Worm (Caenorhabditis elegans) whole organism, late embryonic: Measurements from ENCODE around the gene clec-238.
A peak's percentile ranks its signal among the peaks of the same experiment; 100 is the strongest.

ENCODE experiments used
- C38D4.7 ChIP-seq: fragments of 200-800 bp; sonication (Bioruptor generic); optimal IDR thresholded peaks from 2 replicates; lab custom pipeline; 2018; ENCODE audit warnings: mild to moderate bottlenecking, missing genetic modification characterization, moderate library complexity, missing compliant biosample characterization
- F13H6.1 ChIP-seq: sonication (generic microtip); optimal IDR thresholded peaks from 2 replicates; lab custom pipeline; 2016; ENCODE audit warnings: missing genetic modification characterization, missing compliant biosample characterization
- K02D7.2 ChIP-seq: sonication (generic microtip); optimal IDR thresholded peaks from 2 replicates; lab custom pipeline; 2017; ENCODE audit warnings: mild to moderate bottlenecking, missing genetic modification characterization, missing compliant biosample characterization
- T23F11.4 ChIP-seq: fragments of 200-800 bp; sonication (Bioruptor generic); optimal IDR thresholded peaks from 2 replicates; lab custom pipeline; 2018; ENCODE audit warnings: mild to moderate bottlenecking, missing genetic modification characterization, missing compliant biosample characterization
- Y22D7AL.16 ChIP-seq: sonication (generic microtip); optimal IDR thresholded peaks from 2 replicates; lab custom pipeline; 2016; ENCODE audit warnings: missing genetic modification characterization, missing compliant biosample characterization
- ceh-22 ChIP-seq: sonication (generic microtip); optimal IDR thresholded peaks from 2 replicates; lab custom pipeline; 2017; ENCODE audit warnings: missing biosample characterization, missing genetic modification characterization
- ceh-24 ChIP-seq: sonication (generic microtip); optimal IDR thresholded peaks from 2 replicates; lab custom pipeline; 2016; ENCODE audit warnings: mild to moderate bottlenecking, missing genetic modification characterization, missing compliant biosample characterization
- ceh-31 ChIP-seq: sonication (generic microtip); optimal IDR thresholded peaks from 2 replicates; lab custom pipeline; 2016; ENCODE audit warnings: missing genetic modification characterization, missing compliant biosample characterization
- ceh-34 ChIP-seq: sonication (generic microtip); optimal IDR thresholded peaks from 2 replicates; lab custom pipeline; 2016; ENCODE audit warnings: mild to moderate bottlenecking, missing genetic modification characterization, missing compliant biosample characterization
- ceh-48 ChIP-seq: sonication (generic microtip); optimal IDR thresholded peaks from 2 replicates; lab custom pipeline; 2016; ENCODE audit warnings: missing genetic modification characterization, inconsistent platforms, missing compliant biosample characterization
- ceh-9 ChIP-seq: sonication (generic microtip); optimal IDR thresholded peaks from 2 replicates; lab custom pipeline; 2016; ENCODE audit warnings: mild to moderate bottlenecking, missing genetic modification characterization, inconsistent platforms, missing compliant biosample characterization
- che-1 ChIP-seq: sonication (generic microtip); optimal IDR thresholded peaks from 2 replicates; lab custom pipeline; 2016; ENCODE audit warnings: mild to moderate bottlenecking, missing genetic modification characterization, missing compliant biosample characterization
- dmd-4 ChIP-seq: sonication (generic microtip); optimal IDR thresholded peaks from 2 replicates; lab custom pipeline; 2016; ENCODE audit warnings: borderline replicate concordance, missing genetic modification characterization, missing compliant biosample characterization
- dve-1 ChIP-seq: sonication (generic microtip); optimal IDR thresholded peaks from 2 replicates; lab custom pipeline; 2017; ENCODE audit warnings: antibody characterized with exemption, mild to moderate bottlenecking, missing genetic modification characterization, missing compliant biosample characterization
- elt-2 ChIP-seq: sonication (generic microtip); optimal IDR thresholded peaks from 2 replicates; lab custom pipeline; 2016; ENCODE audit warnings: missing genetic modification reagents, missing genetic modification characterization, missing compliant biosample characterization
- ets-4 ChIP-seq: sonication (generic microtip); optimal IDR thresholded peaks from 2 replicates; lab custom pipeline; 2016; ENCODE audit warnings: missing genetic modification characterization, missing compliant biosample characterization
- eyg-1 ChIP-seq: sonication (generic microtip); optimal IDR thresholded peaks from 2 replicates; lab custom pipeline; 2016; ENCODE audit warnings: missing genotype, missing genetic modification characterization, missing compliant biosample characterization
- fax-1 ChIP-seq: sonication (generic microtip); optimal IDR thresholded peaks from 2 replicates; lab custom pipeline; 2016; ENCODE audit warnings: missing genotype, missing genetic modification characterization, missing compliant biosample characterization
- fkh-10 ChIP-seq: fragments of 150-350 bp; optimal IDR thresholded peaks from 2 replicates; lab custom pipeline; 2014; ENCODE audit warnings: missing biosample characterization, missing genetic modification reagents, missing genetic modification characterization
- fkh-6 ChIP-seq: sonication (generic microtip); optimal IDR thresholded peaks from 2 replicates; lab custom pipeline; 2016; ENCODE audit warnings: missing genetic modification characterization, missing compliant biosample characterization
- gmeb-2 ChIP-seq: sonication (generic microtip); optimal IDR thresholded peaks from 2 replicates; lab custom pipeline; 2016; ENCODE audit warnings: missing genetic modification characterization, inconsistent platforms, missing compliant biosample characterization
- hlh-13 ChIP-seq: fragments of 200-800 bp; sonication (Bioruptor generic); optimal IDR thresholded peaks from 2 replicates; lab custom pipeline; 2018; ENCODE audit warnings: mild to moderate bottlenecking, missing genetic modification characterization, missing compliant biosample characterization
- hlh-15 ChIP-seq: sonication (generic microtip); optimal IDR thresholded peaks from 2 replicates; lab custom pipeline; 2016; ENCODE audit warnings: missing genetic modification characterization, missing compliant biosample characterization
- hlh-8 ChIP-seq: sonication (generic microtip); optimal IDR thresholded peaks from 2 replicates; lab custom pipeline; 2016; ENCODE audit warnings: missing genotype, missing genetic modification characterization, missing compliant biosample characterization
- lim-6 ChIP-seq: sonication (generic microtip); optimal IDR thresholded peaks from 2 replicates; lab custom pipeline; 2016; ENCODE audit warnings: missing genetic modification characterization, missing compliant biosample characterization
- mec-3 ChIP-seq: sonication (generic microtip); optimal IDR thresholded peaks from 2 replicates; lab custom pipeline; 2016; ENCODE audit warnings: borderline replicate concordance, missing genetic modification characterization, missing compliant biosample characterization
- nfya-1 ChIP-seq: sonication (generic microtip); optimal IDR thresholded peaks from 2 replicates; lab custom pipeline; 2017; ENCODE audit warnings: missing genetic modification characterization, mild to moderate bottlenecking, missing compliant biosample characterization, antibody characterized with exemption, moderate library complexity
- nhr-11 ChIP-seq: fragments of 150-350 bp; optimal IDR thresholded peaks from 2 replicates; lab custom pipeline; 2014; ENCODE audit warnings: missing biosample characterization, missing genetic modification characterization
- nhr-232 ChIP-seq: sonication (generic microtip); optimal IDR thresholded peaks from 2 replicates; lab custom pipeline; 2016; ENCODE audit warnings: missing genetic modification characterization, missing compliant biosample characterization
- npax-4 ChIP-seq: sonication (generic microtip); optimal IDR thresholded peaks from 2 replicates; lab custom pipeline; 2016; ENCODE audit warnings: missing genetic modification characterization, missing compliant biosample characterization
- pat-9 ChIP-seq: fragments of 200-800 bp; sonication (Bioruptor generic); optimal IDR thresholded peaks from 2 replicates; lab custom pipeline; 2018; ENCODE audit warnings: mild to moderate bottlenecking, missing genetic modification characterization, moderate library complexity, missing compliant biosample characterization
- pax-1 ChIP-seq: fragments of 150-350 bp; optimal IDR thresholded peaks from 2 replicates; lab custom pipeline; 2014; ENCODE audit warnings: missing biosample characterization, missing genetic modification characterization
- pha-2 ChIP-seq: sonication (generic microtip); optimal IDR thresholded peaks from 2 replicates; lab custom pipeline; 2017; ENCODE audit warnings: mild to moderate bottlenecking, missing genetic modification characterization, missing compliant biosample characterization
- pha-4 ChIP-seq: fragments of 150-350 bp; optimal IDR thresholded peaks from 2 replicates; lab custom pipeline; 2018; ENCODE audit warnings: missing biosample characterization, missing genetic modification reagents, missing genetic modification characterization
- rnt-1 ChIP-seq: sonication (generic microtip); optimal IDR thresholded peaks from 2 replicates; lab custom pipeline; 2016; ENCODE audit warnings: missing genetic modification characterization, missing compliant biosample characterization
- sox-4 ChIP-seq: sonication (generic microtip); optimal IDR thresholded peaks from 2 replicates; lab custom pipeline; 2017; ENCODE audit warnings: mild to moderate bottlenecking, missing genetic modification characterization, inconsistent platforms, missing compliant biosample characterization
- syd-9 ChIP-seq: sonication (generic microtip); optimal IDR thresholded peaks from 2 replicates; lab custom pipeline; 2016; ENCODE audit warnings: mild to moderate bottlenecking, missing genetic modification characterization, moderate library complexity, missing compliant biosample characterization
- tbx-2 ChIP-seq: sonication (generic microtip); optimal IDR thresholded peaks from 2 replicates; lab custom pipeline; 2016; ENCODE audit warnings: missing genetic modification characterization, missing compliant biosample characterization
- ttx-3 ChIP-seq: sonication (generic microtip); optimal IDR thresholded peaks from 2 replicates; lab custom pipeline; 2016; ENCODE audit warnings: missing genetic modification reagents, missing genetic modification characterization, missing compliant biosample characterization
- unc-3 ChIP-seq, 2 experiments: fragments of 200-800 bp in 1 of 2; sonication (Bioruptor generic) in 1 of 2; sonication (generic microtip) in 1 of 2; conservative IDR thresholded peaks in 1 of 2; optimal IDR thresholded peaks in 1 of 2; 2 replicates each; pipeline versions ENCODE4 v1.3.6 to Lab custom; 2016 to 2022; ENCODE audit warnings: missing compliant biosample characterization in 2 of 2, missing genetic modification characterization in 2 of 2, missing genetic modification reagents in 1 of 2
- unc-42 ChIP-seq: sonication (generic microtip); optimal IDR thresholded peaks from 2 replicates; lab custom pipeline; 2016; ENCODE audit warnings: missing genotype, missing genetic modification characterization, missing compliant biosample characterization
- unc-86 ChIP-seq: sonication (generic microtip); optimal IDR thresholded peaks from 2 replicates; lab custom pipeline; 2016; ENCODE audit warnings: missing genetic modification characterization, missing compliant biosample characterization
- zip-5 ChIP-seq: sonication (generic microtip); optimal IDR thresholded peaks from 2 replicates; lab custom pipeline; 2016; ENCODE audit warnings: missing genetic modification characterization, missing compliant biosample characterization

clec-238 gene

DNA sequence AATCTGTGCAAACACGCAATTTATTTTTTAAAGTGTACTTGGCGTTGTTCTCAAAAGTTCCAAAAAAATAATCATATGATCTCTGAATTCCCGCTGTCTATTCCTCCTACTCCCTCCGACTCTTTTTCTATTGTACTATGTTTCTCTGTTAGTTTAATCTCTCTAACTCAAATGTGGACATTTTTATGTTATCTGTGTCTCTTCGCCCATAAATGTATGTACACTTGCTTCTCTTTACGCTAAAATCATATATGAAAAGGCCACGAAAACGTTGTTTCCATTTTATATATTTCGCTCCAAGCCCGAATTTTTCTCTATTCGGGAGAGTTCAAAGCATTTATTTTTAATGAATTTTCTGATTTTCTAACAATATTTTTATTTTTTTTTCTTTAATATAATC, 40.7 kb upstream of the clec-238 start:
- no peak for TF ChIP-seq fax-1 (tag; lab: Kevin White, UChicago)
- no peak for TF ChIP-seq ceh-24 (tag; lab: Kevin White, UChicago)
- TF ChIP-seq, all 69 proteins: peak for 0

DNA sequence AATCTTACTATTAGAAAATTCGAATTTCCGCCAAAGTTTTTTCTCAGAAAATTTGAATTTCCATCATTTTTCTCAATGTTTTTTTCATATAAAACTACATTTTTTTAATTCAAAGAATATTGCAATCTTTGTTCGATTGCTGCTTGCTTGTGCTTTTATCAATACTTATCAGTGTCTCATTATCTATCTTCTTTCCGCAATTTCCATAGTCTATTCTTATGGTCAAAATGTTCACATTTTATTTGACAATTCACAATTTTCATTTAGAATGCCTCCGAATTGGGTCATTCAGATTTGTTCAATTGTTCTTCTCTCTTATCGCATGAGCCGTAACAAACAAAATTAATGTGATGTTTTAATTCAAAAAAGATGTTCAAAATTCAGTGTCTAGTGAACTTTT, 40.3 kb upstream of the clec-238 start:
- peak; percentile 14 for TF ChIP-seq elt-2
- TF ChIP-seq ceh-24 (tag; lab: Kevin White, UChicago), result no peak
- no peak for TF ChIP-seq hlh-8

DNA sequence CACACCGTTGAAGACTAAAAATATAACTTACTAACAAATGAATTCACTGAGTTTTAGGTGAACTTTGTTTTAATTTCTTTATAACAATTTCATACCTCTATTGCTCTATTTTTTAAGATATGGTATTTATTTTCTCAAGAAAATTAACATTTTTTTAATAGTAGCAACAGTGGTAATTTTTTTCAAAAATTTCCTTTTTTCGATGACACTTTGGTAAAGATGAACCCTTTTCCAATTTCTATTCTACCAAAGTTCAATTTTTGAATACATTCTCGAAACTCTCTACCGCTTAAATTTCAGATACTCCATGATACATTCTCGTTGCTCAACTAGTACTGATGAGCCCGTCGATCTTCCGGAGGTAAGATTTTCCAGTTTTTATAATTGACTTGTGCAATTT, 39.7 kb upstream of the clec-238 start, which contains the start of gene nhr-116:
Gene nhr-116, plus strand, starts transcription at position 301 of the 400 bp plus-strand sequence.
- TF ChIP-seq fkh-10 (GFP tag; lab: Kevin White, UChicago) (no peak), pha-2 (tag; lab: Kevin White, UChicago) (no peak), Y22D7AL.16 (no peak), fax-1 (tag; lab: Kevin White, UChicago) (no peak), ets-4 (no peak), mec-3 (tag; lab: Kevin White, UChicago) (no peak), eyg-1 (no peak), hlh-13 (GFP tag; lab: Kevin White, UChicago) (no peak), ceh-24 (tag; lab: Kevin White, UChicago) (no peak), F13H6.1 (tag; lab: Kevin White, UChicago) (no peak), ceh-9 (tag; lab: Kevin White, UChicago) (no peak), ceh-34 (tag; lab: Kevin White, UChicago) (no peak), nhr-11 (tag; lab: Kevin White, UChicago) (no peak), unc-3 (GFP tag; conservative IDR thresholded peaks at IDR 0.05; lab: Robert Waterston, UW) (no peak), unc-3 (tag; optimal IDR thresholded peaks at IDR 0.05; lab: Kevin White, UChicago) (no peak), dve-1 (no peak), npax-4 (tag; lab: Kevin White, UChicago) (no peak), ceh-48 (tag; lab: Kevin White, UChicago) (no peak), hlh-8 (no peak), C38D4.7 (GFP tag; lab: Kevin White, UChicago) (no peak)
- TF ChIP-seq, all 69 proteins: peak for 0

DNA sequence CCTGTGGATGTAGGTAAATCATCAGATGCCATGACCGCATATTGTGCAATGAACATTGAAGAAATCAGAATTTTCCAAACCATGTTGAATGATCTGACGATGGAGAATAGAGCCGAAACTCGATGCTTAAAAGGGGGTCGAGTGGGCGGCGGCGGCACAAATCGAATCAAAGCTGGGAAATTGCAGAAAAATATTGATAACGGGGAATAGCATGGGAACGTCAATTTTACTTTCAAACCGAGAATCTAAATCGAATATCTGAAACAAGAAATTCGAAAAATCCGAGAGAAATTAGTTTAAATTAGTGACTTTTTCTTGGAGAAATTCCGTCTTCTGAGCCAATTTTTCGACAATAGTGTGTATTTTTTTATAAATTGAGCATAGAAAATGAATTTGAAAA, 35.5 kb upstream of the clec-238 start, which contains the start of gene F09C6.10:
Gene F09C6.10, minus strand, starts transcription at position 101 of the 400 bp plus-strand sequence.
- no peak for TF ChIP-seq ceh-9 (tag; lab: Kevin White, UChicago)
- TF ChIP-seq npax-4 (tag; lab: Kevin White, UChicago), result no peak
- no peak for TF ChIP-seq K02D7.2 (tag; lab: Kevin White, UChicago)
- TF ChIP-seq pax-1 (tag; lab: Kevin White, UChicago), result no peak
- TF ChIP-seq F13H6.1 (tag; lab: Kevin White, UChicago), result no peak
- no peak for TF ChIP-seq ets-4
- no peak for TF ChIP-seq lim-6 (tag; lab: Kevin White, UChicago)
- no peak for TF ChIP-seq T23F11.4 (GFP tag; lab: Kevin White, UChicago)
- TF ChIP-seq hlh-15 (tag; lab: Kevin White, UChicago), result no peak
- no peak for TF ChIP-seq syd-9
- no peak for TF ChIP-seq tbx-2 (tag; lab: Kevin White, UChicago)
- TF ChIP-seq gmeb-2 (tag; lab: Kevin White, UChicago), result no peak
- no peak for TF ChIP-seq ttx-3 (tag; lab: Kevin White, UChicago)
- TF ChIP-seq pha-4 (tag; lab: Kevin White, UChicago), result no peak
- no peak for TF ChIP-seq nhr-232 (tag; lab: Kevin White, UChicago)
- no peak for TF ChIP-seq fax-1 (tag; lab: Kevin White, UChicago)
- no peak for TF ChIP-seq Y22D7AL.16
- no peak for TF ChIP-seq ceh-22 (tag; lab: Kevin White, UChicago)
- no peak for TF ChIP-seq ceh-31 (tag; lab: Kevin White, UChicago)

DNA sequence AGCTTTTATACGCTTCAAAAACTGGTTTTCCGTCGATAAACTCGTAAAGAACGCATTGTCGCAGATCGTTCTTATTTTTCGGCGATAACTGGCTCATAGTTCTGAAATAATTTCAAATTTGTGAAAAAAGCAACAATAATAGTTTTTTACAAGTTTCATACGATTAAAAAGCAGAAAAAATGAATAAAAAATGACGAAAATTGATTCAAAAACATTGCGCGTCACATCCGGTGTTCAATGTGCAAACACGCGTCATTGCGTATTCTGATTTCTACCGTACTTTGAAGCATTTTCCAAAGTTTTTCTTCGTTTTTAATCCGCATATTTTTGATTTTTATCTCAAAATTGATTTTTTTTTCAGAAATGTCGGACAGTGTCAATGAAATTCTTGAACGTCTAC, 33.2 kb upstream of the clec-238 start, which contains the start of the genes fbxa-206 and Y102A5C.2:
Gene fbxa-206, minus strand, starts transcription at position 101 of the 400 bp plus-strand sequence.
Gene Y102A5C.2, plus strand, starts transcription at position 354 of the 400 bp plus-strand sequence.
- TF ChIP-seq tbx-2 (tag; lab: Kevin White, UChicago), result no peak
- TF ChIP-seq nfya-1, result no peak
- no peak for TF ChIP-seq dmd-4 (tag; lab: Kevin White, UChicago)
- TF ChIP-seq fkh-6 (tag; lab: Kevin White, UChicago), result no peak
- no peak for TF ChIP-seq pat-9 (tag; lab: Kevin White, UChicago)
- no peak for TF ChIP-seq sox-4 (tag; lab: Kevin White, UChicago)
- TF ChIP-seq K02D7.2 (tag; lab: Kevin White, UChicago), result no peak
- no peak for TF ChIP-seq unc-42
- TF ChIP-seq rnt-1 (tag; lab: Kevin White, UChicago), result no peak
- no peak for TF ChIP-seq zip-5 (tag; lab: Kevin White, UChicago)
- no peak for TF ChIP-seq syd-9
- TF ChIP-seq che-1, result no peak
- no peak for TF ChIP-seq ceh-31 (tag; lab: Kevin White, UChicago)
- no peak for TF ChIP-seq F13H6.1 (tag; lab: Kevin White, UChicago)
- no peak for TF ChIP-seq hlh-15 (tag; lab: Kevin White, UChicago)
- TF ChIP-seq dve-1, result no peak
- no peak for TF ChIP-seq unc-86 (tag; lab: Kevin White, UChicago)
